Worm (Caenorhabditis elegans): ENCODE results near the gene haf-1.

The haf-1 gene

DNA sequence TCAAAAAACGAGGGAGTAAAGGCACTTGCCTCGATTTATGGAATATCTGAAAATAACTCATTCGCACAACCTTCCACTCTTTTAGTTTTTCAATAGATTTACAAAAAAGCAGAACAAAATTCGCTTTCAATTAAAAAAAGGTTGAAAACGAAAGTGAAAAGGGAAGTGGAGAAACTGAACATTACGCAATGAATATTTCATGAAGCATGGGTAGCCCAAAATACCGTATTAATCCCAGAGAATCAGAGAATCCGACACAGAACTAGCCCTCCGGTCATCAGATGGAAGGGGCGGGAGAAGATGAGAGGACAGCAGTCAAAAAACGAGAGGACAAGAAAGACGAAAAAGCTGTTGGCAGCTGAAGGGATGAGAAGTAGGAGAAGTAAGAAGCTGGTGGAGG, 4.8 kb upstream of the haf-1 start, which contains the start of gene C30H6.5:
Gene C30H6.5, plus strand, starts transcription at position 301 of the 400 bp plus-strand sequence.
- TF ChIP-seq eor-1 (tag; optimal IDR thresholded peaks at IDR 0.05) (no peak), elt-2 (tag; optimal IDR thresholded peaks at IDR 0.05) (no peak), lin-39 (tag; optimal IDR thresholded peaks at IDR 0.05) (no peak), ZK546.5 (tag; optimal IDR thresholded peaks at IDR 0.05) (no peak), jun-1 (tag; optimal IDR thresholded peaks at IDR 0.05) (no peak)

DNA sequence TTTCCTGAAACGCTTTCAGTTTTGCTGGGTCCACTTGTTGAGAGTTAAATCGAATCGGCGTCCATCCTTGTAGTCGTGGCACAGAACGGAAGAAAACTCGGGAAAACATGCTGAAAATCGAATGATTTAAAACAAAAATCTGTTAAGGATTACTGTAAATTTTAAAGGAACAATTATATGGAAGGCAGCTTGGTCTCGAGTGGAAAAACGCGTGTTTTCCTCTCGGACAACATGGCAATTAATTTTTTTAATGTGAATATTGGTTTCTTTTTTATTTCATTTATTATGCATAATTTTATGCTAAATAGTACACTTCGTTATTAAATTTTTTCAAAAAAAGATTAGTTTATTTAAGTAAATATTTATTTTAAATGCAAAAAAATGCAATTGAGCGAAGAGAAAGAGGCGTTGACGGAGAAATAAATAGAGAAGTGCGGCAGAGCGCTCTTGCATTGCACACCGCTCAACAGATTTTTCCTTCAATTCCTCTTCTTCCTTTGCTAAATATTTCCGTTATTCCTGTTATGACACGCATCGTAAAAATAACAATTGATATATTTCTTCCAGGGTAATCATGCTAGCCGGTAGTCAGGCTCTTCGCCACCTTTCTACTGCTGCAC, 3.9 kb downstream of the haf-1 start, which contains the start of the genes C30H6.9 and dlat-2:
Gene C30H6.9, minus strand, starts transcription at position 110 of the 620 bp plus-strand sequence.
Gene dlat-2, plus strand, starts transcription at position 566 of the 620 bp plus-strand sequence.
- TF ChIP-seq nhr-237 (tag; optimal IDR thresholded peaks at IDR 0.05) (no peak), nhr-12 (tag; optimal IDR thresholded peaks at IDR 0.05) (no peak), lsy-12 (tag; optimal IDR thresholded peaks at IDR 0.05) (no peak), nhr-76 (tag; optimal IDR thresholded peaks at IDR 0.05) (no peak), nhr-67 (tag; optimal IDR thresholded peaks at IDR 0.05) (no peak), egl-27 (tag; optimal IDR thresholded peaks at IDR 0.05) (no peak), elt-2 (tag; optimal IDR thresholded peaks at IDR 0.05) (peak; percentile 8), tbx-2 (tag; optimal IDR thresholded peaks at IDR 0.05) (no peak), ceh-28 (tag; optimal IDR thresholded peaks at IDR 0.05) (no peak), fkh-10 (GFP tag; optimal IDR thresholded peaks at IDR 0.05) (no peak), jun-1 (tag; optimal IDR thresholded peaks at IDR 0.05) (no peak), hmg-11 (tag; optimal IDR thresholded peaks at IDR 0.05) (peak; percentile 24), ama-1 (optimal IDR thresholded peaks at IDR 0.05) (no peak), pqm-1 (tag; optimal IDR thresholded peaks at IDR 0.05) (no peak), daf-12 (tag; optimal IDR thresholded peaks at IDR 0.05) (no peak), unc-62 (GFP tag; optimal IDR thresholded peaks at IDR 0.05) (no peak), nhr-23 (tag; optimal IDR thresholded peaks at IDR 0.05) (no peak), nhr-25 (tag; optimal IDR thresholded peaks at IDR 0.05) (no peak), nhr-77 (tag; optimal IDR thresholded peaks at IDR 0.05) (no peak), nhr-11 (tag; optimal IDR thresholded peaks at IDR 0.05) (no peak), lin-15B (tag; optimal IDR thresholded peaks at IDR 0.05) (peak; percentile 71), zag-1 (tag; optimal IDR thresholded peaks at IDR 0.05) (no peak), skn-1 (tag; optimal IDR thresholded peaks at IDR 0.05) (no peak), mdl-1 (tag; optimal IDR thresholded peaks at IDR 0.05) (no peak), pha-4 (tag; optimal IDR thresholded peaks at IDR 0.05) (peak; percentile 94), snpc-4 (tag; optimal IDR thresholded peaks at IDR 0.05) (peak; percentile 43), fkh-2 (tag; optimal IDR thresholded peaks at IDR 0.05) (no peak), ztf-11 (tag; optimal IDR thresholded peaks at IDR 0.05) (no peak), ceh-16 (tag; optimal IDR thresholded peaks at IDR 0.05) (no peak), mml-1 (tag; optimal IDR thresholded peaks at IDR 0.05) (no peak), aly-2 (tag; optimal IDR thresholded peaks at IDR 0.05) (no peak), nfya-1 (tag; optimal IDR thresholded peaks at IDR 0.05; ENCODE audit: insufficient read depth) (peak; percentile 24), ceh-82 (tag; optimal IDR thresholded peaks at IDR 0.05) (no peak), elt-3 (tag; optimal IDR thresholded peaks at IDR 0.05) (no peak), eor-1 (tag; optimal IDR thresholded peaks at IDR 0.05) (no peak), nhr-43 (tag; optimal IDR thresholded peaks at IDR 0.05; ENCODE audit: poor library complexity, severe bottlenecking) (no peak), elt-1 (tag; optimal IDR thresholded peaks at IDR 0.05) (no peak), fos-1 (tag; optimal IDR thresholded peaks at IDR 0.05) (no peak), nhr-28 (tag; optimal IDR thresholded peaks at IDR 0.05) (no peak), ZK546.5 (tag; optimal IDR thresholded peaks at IDR 0.05) (no peak)

DNA sequence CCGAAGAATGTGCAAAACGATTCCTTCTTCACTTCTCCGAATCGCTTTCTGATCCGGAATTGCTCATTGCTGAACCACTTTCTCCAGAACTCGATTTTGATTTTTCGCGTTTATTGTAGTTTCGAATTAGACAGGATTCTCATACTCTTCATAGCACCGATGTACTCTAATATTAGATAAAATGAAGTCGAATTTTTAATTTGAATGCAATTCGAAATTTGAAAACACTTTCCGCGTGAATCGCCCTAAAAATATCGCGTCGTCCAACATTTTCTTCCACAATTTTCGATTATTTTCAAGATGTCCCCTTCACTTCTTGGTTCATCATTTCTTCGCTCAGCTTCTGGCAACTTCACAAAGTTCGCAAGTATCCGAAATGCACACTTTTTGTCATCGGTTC, 5.8 kb downstream of the haf-1 start, which contains the start of gene C30H6.8:
Gene C30H6.8, plus strand, starts transcription at position 301 of the 400 bp plus-strand sequence.
- no peak for TF ChIP-seq unc-39 (tag; optimal IDR thresholded peaks at IDR 0.05)
- no peak for TF ChIP-seq unc-62 (GFP tag; optimal IDR thresholded peaks at IDR 0.05)
- no peak for TF ChIP-seq jun-1 (tag; optimal IDR thresholded peaks at IDR 0.05)
- no peak for TF ChIP-seq nfya-1 (tag; optimal IDR thresholded peaks at IDR 0.05; ENCODE audit: insufficient read depth)
- TF ChIP-seq snpc-4 (tag; optimal IDR thresholded peaks at IDR 0.05) = no peak
- no peak for TF ChIP-seq ceh-28 (tag; optimal IDR thresholded peaks at IDR 0.05)
- TF ChIP-seq nhr-77 (tag; optimal IDR thresholded peaks at IDR 0.05) = no peak
- no peak for TF ChIP-seq elt-1 (tag; optimal IDR thresholded peaks at IDR 0.05)
- no peak for TF ChIP-seq mdl-1 (tag; optimal IDR thresholded peaks at IDR 0.05)
- TF ChIP-seq ceh-82 (tag; optimal IDR thresholded peaks at IDR 0.05) = no peak
- TF ChIP-seq lin-39 (tag; optimal IDR thresholded peaks at IDR 0.05) = no peak
- no peak for TF ChIP-seq nhr-28 (tag; optimal IDR thresholded peaks at IDR 0.05)
- TF ChIP-seq ama-1 (optimal IDR thresholded peaks at IDR 0.05) = no peak
- TF ChIP-seq nhr-237 (tag; optimal IDR thresholded peaks at IDR 0.05) = no peak
- TF ChIP-seq nhr-67 (tag; optimal IDR thresholded peaks at IDR 0.05) = no peak
- no peak for TF ChIP-seq zag-1 (tag; optimal IDR thresholded peaks at IDR 0.05)
- TF ChIP-seq nhr-11 (tag; optimal IDR thresholded peaks at IDR 0.05) = no peak
- no peak for TF ChIP-seq daf-12 (tag; optimal IDR thresholded peaks at IDR 0.05)
